Worm (Caenorhabditis elegans) whole organism, L1 larva: ENCODE results near the gene srw-77.

Source experiments
- C04F5.9 ChIP-seq: sonication (generic microtip); optimal IDR thresholded peaks from 2 replicates; lab custom pipeline; 2016; ENCODE audit warnings: missing genetic modification characterization, missing compliant biosample characterization
- ceh-82 ChIP-seq, 3 experiments: fragments of 150-350 bp in 1 of 3; sonication (generic microtip) in 2 of 3; optimal IDR thresholded peaks; 2 replicates each; lab custom pipeline; 2014 to 2017; ENCODE audit warnings: missing biosample characterization in 3 of 3, missing genetic modification characterization in 3 of 3
- nhr-77 ChIP-seq: fragments of 150-350 bp; optimal IDR thresholded peaks from 2 replicates; lab custom pipeline; 2014; ENCODE audit warnings: missing biosample characterization, missing genetic modification characterization
- swsn-7 ChIP-seq: sonication (generic microtip); optimal IDR thresholded peaks from 2 replicates; lab custom pipeline; 2016; ENCODE audit warnings: missing genetic modification characterization, missing compliant biosample characterization

ce11 chrV:16683359-16683758 lies 39.9 kb upstream of the srw-77 start:
- TF ChIP-seq nhr-77 (no peak), swsn-7 (tag; lab: Kevin White, UChicago) (no peak), C04F5.9 (tag; lab: Kevin White, UChicago) (no peak), ceh-82 (tag; optimal IDR thresholded peaks at IDR 0.05; lab: Kevin White, UChicago) (no peak)
